Fruit fly (Drosophila melanogaster): ENCODE measurements around the gene CG46281.

Gene CG46281

DNA sequence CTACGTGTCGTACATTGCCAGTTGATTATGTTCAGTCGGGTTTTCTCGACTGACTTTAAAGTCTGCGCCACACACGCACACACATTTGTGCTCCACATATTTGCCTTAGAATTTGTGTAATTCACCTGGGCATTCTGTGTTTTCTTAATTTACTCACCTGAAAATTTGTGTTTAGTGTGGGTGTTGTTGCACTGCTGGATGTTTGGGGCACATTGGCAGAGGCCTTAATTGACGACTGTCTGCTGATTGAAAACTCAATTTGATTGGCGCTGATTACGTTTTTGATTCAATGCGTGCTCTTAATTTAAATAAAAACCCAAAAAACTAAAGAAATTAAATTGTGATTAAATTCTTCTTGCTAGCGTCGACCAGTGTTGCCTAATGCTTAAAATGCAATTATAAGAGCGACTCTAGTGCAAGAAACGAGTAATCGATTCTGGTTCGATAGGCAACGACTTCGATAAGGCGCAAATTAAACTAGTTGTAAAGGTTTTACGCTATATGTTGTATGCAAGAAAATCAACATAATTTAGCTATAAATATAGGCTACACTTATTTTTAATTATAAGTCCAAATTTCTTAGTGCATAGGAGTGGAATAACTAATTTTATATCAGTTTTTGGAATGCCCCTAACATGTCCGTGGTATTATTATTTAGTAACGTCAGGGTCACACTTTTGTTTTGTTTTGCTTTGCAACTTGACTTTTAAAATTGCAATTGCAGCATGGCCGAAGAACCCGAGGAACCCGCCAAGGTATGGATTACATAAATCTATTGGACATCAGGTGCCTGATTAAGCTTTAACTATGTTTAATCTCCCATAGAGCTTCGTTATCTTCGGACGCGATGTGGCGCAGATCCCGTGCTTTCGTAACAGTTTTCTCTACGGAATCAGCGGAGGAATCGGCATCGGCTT, at the start of gene CG46281, which contains the start of gene CG46280:
CG46281 (minus strand) TSS at position 51 of the 917 bp plus-strand sequence.
CG46280 (minus strand) TSS at position 403 of the 917 bp plus-strand sequence.
- peak; percentile 37 for TF ChIP-seq woc (GFP tag; optimal IDR thresholded peaks at IDR 0.05)
- no peak for TF ChIP-seq usp (GFP tag; optimal IDR thresholded peaks at IDR 0.05)
- no peak for TF ChIP-seq Sp1 (GFP tag; optimal IDR thresholded peaks at IDR 0.05)
- peak; percentile 42 for TF ChIP-seq dsf (GFP tag; optimal IDR thresholded peaks at IDR 0.05; ENCODE audit: borderline replicate concordance)
- TF ChIP-seq Jra (GFP tag; optimal IDR thresholded peaks at IDR 0.05), result peak; percentile 74
- no peak for TF ChIP-seq Rel (GFP tag; optimal IDR thresholded peaks at IDR 0.05)
- peak; percentile 32 for TF ChIP-seq Rel (tag; optimal IDR thresholded peaks at IDR 0.05)
- peak; percentile 40 for TF ChIP-seq sv (GFP tag; optimal IDR thresholded peaks at IDR 0.05)
- peak; percentile 31 for TF ChIP-seq Myc (optimal IDR thresholded peaks at IDR 0.05)
- peak; percentile 24 for TF ChIP-seq OdsH (GFP tag; optimal IDR thresholded peaks at IDR 0.05)
- peak; percentile 20 for TF ChIP-seq sage (GFP tag; optimal IDR thresholded peaks at IDR 0.05)
- peak; percentile 68 for TF ChIP-seq Hnf4 (GFP tag; optimal IDR thresholded peaks at IDR 0.05)
- TF ChIP-seq CG32264 (GFP tag; optimal IDR thresholded peaks at IDR 0.05), result peak; percentile 2
- peak; percentile 40 for TF ChIP-seq psq (GFP tag; optimal IDR thresholded peaks at IDR 0.05)
- TF ChIP-seq h (GFP tag; optimal IDR thresholded peaks at IDR 0.05), result no peak

DNA sequence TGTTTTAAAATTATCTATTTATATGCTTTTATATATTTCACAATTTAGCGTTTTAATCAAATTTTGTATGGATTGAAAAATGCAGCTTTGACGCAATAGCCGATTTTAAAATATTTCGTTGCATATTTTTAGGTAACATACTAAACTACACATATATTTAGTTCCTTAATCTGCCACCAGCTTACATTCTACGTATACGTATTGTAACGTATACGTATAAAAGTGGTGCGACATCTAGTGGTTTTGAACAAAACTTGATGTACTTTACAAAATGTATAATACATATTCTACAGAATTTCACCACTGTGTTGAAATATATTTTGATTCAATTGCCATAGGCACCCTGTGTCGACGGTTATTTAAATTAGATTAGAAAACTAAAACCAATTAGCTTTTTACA, 48.2 kb upstream of the CG46281 start:
- no peak for TF ChIP-seq woc (GFP tag; optimal IDR thresholded peaks at IDR 0.05)
- TF ChIP-seq foxo (GFP tag; optimal IDR thresholded peaks at IDR 0.05), result peak in 1 of 2 experiments; percentile 10
- no peak for TF ChIP-seq Vsx2 (GFP tag; optimal IDR thresholded peaks at IDR 0.05; ENCODE audit: partially characterized antibody)
- TF ChIP-seq Dif (GFP tag; optimal IDR thresholded peaks at IDR 0.05; ENCODE audit: partially characterized antibody), result no peak
- no peak for TF ChIP-seq Hr83 (GFP tag; optimal IDR thresholded peaks at IDR 0.05; ENCODE audit: poor library complexity, severe bottlenecking)
- no peak for TF ChIP-seq CG32264 (GFP tag; optimal IDR thresholded peaks at IDR 0.05)
- TF ChIP-seq Hnf4 (GFP tag; optimal IDR thresholded peaks at IDR 0.05), result no peak
- no peak for TF ChIP-seq h (GFP tag; optimal IDR thresholded peaks at IDR 0.05)
- TF ChIP-seq OdsH (GFP tag; optimal IDR thresholded peaks at IDR 0.05), result no peak
- peak; percentile 21 for TF ChIP-seq tai (GFP tag; optimal IDR thresholded peaks at IDR 0.05)
- no peak for TF ChIP-seq dl (GFP tag; optimal IDR thresholded peaks at IDR 0.05; ENCODE audit: insufficient read depth in 1 of 2, partially characterized antibody in 2 of 2)
- no peak for TF ChIP-seq psq (GFP tag; optimal IDR thresholded peaks at IDR 0.05)
- TF ChIP-seq sv (GFP tag; optimal IDR thresholded peaks at IDR 0.05), result no peak
- no peak for TF ChIP-seq Rel (GFP tag; optimal IDR thresholded peaks at IDR 0.05)
- TF ChIP-seq Rel (tag; optimal IDR thresholded peaks at IDR 0.05), result no peak
- TF ChIP-seq brk (GFP tag; optimal IDR thresholded peaks at IDR 0.05), result peak; percentile 60
- no peak for TF ChIP-seq br (GFP tag; optimal IDR thresholded peaks at IDR 0.05)
- no peak for TF ChIP-seq dmrt93B (GFP tag; optimal IDR thresholded peaks at IDR 0.05)
- peak; percentile 96 for TF ChIP-seq Myc (optimal IDR thresholded peaks at IDR 0.05)
- TF ChIP-seq CG9705 (GFP tag; optimal IDR thresholded peaks at IDR 0.05), result no peak
- TF ChIP-seq lola (GFP tag; optimal IDR thresholded peaks at IDR 0.05), result no peak
- TF ChIP-seq HLH106 (tag; optimal IDR thresholded peaks at IDR 0.05), result peak; percentile 19
- TF ChIP-seq dsf (GFP tag; optimal IDR thresholded peaks at IDR 0.05; ENCODE audit: borderline replicate concordance), result no peak

- peak; percentile 31 for TF ChIP-seq Dfd (GFP tag; optimal IDR thresholded peaks at IDR 0.05)
- no peak for TF ChIP-seq Vsx2 (GFP tag; optimal IDR thresholded peaks at IDR 0.05; ENCODE audit: partially characterized antibody)
These were observed 47.2 kb upstream of the CG46281 start for dm6 chr3R:13077262-13077661.

DNA sequence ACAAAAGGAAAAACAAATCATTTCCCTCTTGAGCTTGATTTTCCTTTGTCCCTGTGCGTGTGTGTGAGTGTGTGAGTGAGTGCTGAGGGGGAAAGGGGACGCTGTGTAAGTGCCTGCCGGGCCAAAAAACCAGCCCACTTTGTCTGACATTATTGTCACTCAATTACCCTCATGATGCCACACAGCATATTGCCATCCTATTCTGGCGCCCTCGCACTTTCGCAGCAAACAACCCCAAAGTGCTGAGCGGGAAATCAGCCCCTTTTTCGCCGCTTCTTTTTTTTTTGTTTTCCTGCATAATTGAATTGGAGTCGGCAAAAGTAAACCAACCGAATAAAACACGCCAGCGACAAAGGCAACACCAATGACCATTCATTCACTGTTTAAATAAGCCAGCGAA, 45.6 kb upstream of the CG46281 start:
- no peak for TF ChIP-seq ey (GFP tag; optimal IDR thresholded peaks at IDR 0.05)

dm6 chr3R:13074588-13074987, 44.5 kb upstream of the CG46281 start:
- TF ChIP-seq lola (GFP tag; optimal IDR thresholded peaks at IDR 0.05) (no peak), psq (GFP tag; optimal IDR thresholded peaks at IDR 0.05) (no peak)

Measured in whole organism, wandering third instar larva.